Worm (Caenorhabditis elegans): ENCODE results near the gene R02F2.1.

The R02F2.1 gene

ce11 chrIII:5543727-5544345 lies 42.2 kb downstream of the R02F2.1 start, which contains the start of gene D1044.1:
TSS of gene D1044.1 (plus strand) at chrIII:5544295.
- TF ChIP-seq ceh-13 (GFP tag; optimal IDR thresholded peaks at IDR 0.05), result no peak
- TF ChIP-seq ets-7 (tag; optimal IDR thresholded peaks at IDR 0.05), result no peak
- no peak for TF ChIP-seq B0310.2 (tag; optimal IDR thresholded peaks at IDR 0.05)
- TF ChIP-seq hnd-1 (tag; optimal IDR thresholded peaks at IDR 0.05), result no peak
- no peak for TF ChIP-seq F13C5.2 (tag; optimal IDR thresholded peaks at IDR 0.05)
- no peak for TF ChIP-seq ama-1 (optimal IDR thresholded peaks at IDR 0.05)
- no peak for TF ChIP-seq aly-1 (tag; optimal IDR thresholded peaks at IDR 0.05)
- TF ChIP-seq tra-4 (tag; optimal IDR thresholded peaks at IDR 0.05), result no peak
- TF ChIP-seq pes-1 (GFP tag; IDR thresholded peaks at IDR 0.05), result no peak
- no peak for TF ChIP-seq ceh-36 (tag; optimal IDR thresholded peaks at IDR 0.05)
- TF ChIP-seq hmbx-1 (tag; optimal IDR thresholded peaks at IDR 0.05), result no peak
- no peak for TF ChIP-seq sea-1 (GFP tag; conservative IDR thresholded peaks at IDR 0.05)
- TF ChIP-seq tbx-11 (GFP tag; IDR thresholded peaks at IDR 0.05), result no peak
- no peak for TF ChIP-seq scrt-1 (GFP tag; IDR thresholded peaks at IDR 0.05)
- no peak for TF ChIP-seq tbx-37 (GFP tag; conservative IDR thresholded peaks at IDR 0.05)
- TF ChIP-seq flt-1 (GFP tag; IDR thresholded peaks at IDR 0.05), result no peak
- TF ChIP-seq hmg-4 (GFP tag; optimal IDR thresholded peaks at IDR 0.05), result no peak

ce11 chrIII:5546309-5546708 lies 44.6 kb downstream of the R02F2.1 start:
- TF ChIP-seq F13C5.2 (tag; optimal IDR thresholded peaks at IDR 0.05) (no peak), sea-1 (GFP tag; conservative IDR thresholded peaks at IDR 0.05) (no peak), ets-7 (tag; optimal IDR thresholded peaks at IDR 0.05) (no peak), aly-1 (tag; optimal IDR thresholded peaks at IDR 0.05) (no peak), tbx-11 (GFP tag; IDR thresholded peaks at IDR 0.05) (no peak), tra-4 (tag; optimal IDR thresholded peaks at IDR 0.05) (no peak), hmg-4 (GFP tag; optimal IDR thresholded peaks at IDR 0.05) (no peak)

- no peak for TF ChIP-seq scrt-1 (GFP tag; IDR thresholded peaks at IDR 0.05)
- no peak for TF ChIP-seq tbx-37 (GFP tag; conservative IDR thresholded peaks at IDR 0.05)
- no peak for TF ChIP-seq F13C5.2 (tag; optimal IDR thresholded peaks at IDR 0.05)
- no peak for TF ChIP-seq tra-4 (tag; optimal IDR thresholded peaks at IDR 0.05)
- no peak for TF ChIP-seq B0310.2 (tag; optimal IDR thresholded peaks at IDR 0.05)
- TF ChIP-seq ceh-13 (GFP tag; optimal IDR thresholded peaks at IDR 0.05), result no peak
- TF ChIP-seq flt-1 (GFP tag; IDR thresholded peaks at IDR 0.05), result no peak
- TF ChIP-seq pes-1 (GFP tag; IDR thresholded peaks at IDR 0.05), result no peak
- TF ChIP-seq aly-1 (tag; optimal IDR thresholded peaks at IDR 0.05), result no peak
- no peak for TF ChIP-seq hnd-1 (tag; optimal IDR thresholded peaks at IDR 0.05)
- TF ChIP-seq sea-1 (GFP tag; conservative IDR thresholded peaks at IDR 0.05), result no peak
- TF ChIP-seq hmg-4 (GFP tag; optimal IDR thresholded peaks at IDR 0.05), result no peak
- TF ChIP-seq hmbx-1 (tag; optimal IDR thresholded peaks at IDR 0.05), result no peak
- no peak for TF ChIP-seq ceh-36 (tag; optimal IDR thresholded peaks at IDR 0.05)
- TF ChIP-seq ets-7 (tag; optimal IDR thresholded peaks at IDR 0.05), result no peak
- no peak for TF ChIP-seq ama-1 (optimal IDR thresholded peaks at IDR 0.05)
- TF ChIP-seq tbx-11 (GFP tag; IDR thresholded peaks at IDR 0.05), result no peak
These were observed 45.0 kb downstream of the R02F2.1 start, which contains the start of gene F09F7.5 for ce11 chrIII:5546730-5547129. TSS of gene F09F7.5 (plus strand) at chrIII:5546987.

- TF ChIP-seq ama-1 (optimal IDR thresholded peaks at IDR 0.05) (no peak), flt-1 (GFP tag; IDR thresholded peaks at IDR 0.05) (no peak), pes-1 (GFP tag; IDR thresholded peaks at IDR 0.05) (no peak)
These were observed 48.5 kb downstream of the R02F2.1 start for ce11 chrIII:5550193-5550592.

- TF ChIP-seq ets-7 (tag; optimal IDR thresholded peaks at IDR 0.05) (no peak), flt-1 (GFP tag; IDR thresholded peaks at IDR 0.05) (no peak), B0310.2 (tag; optimal IDR thresholded peaks at IDR 0.05) (no peak), tbx-37 (GFP tag; conservative IDR thresholded peaks at IDR 0.05) (no peak), ama-1 (optimal IDR thresholded peaks at IDR 0.05) (no peak), tra-4 (tag; optimal IDR thresholded peaks at IDR 0.05) (no peak), pes-1 (GFP tag; IDR thresholded peaks at IDR 0.05) (no peak), ceh-13 (GFP tag; optimal IDR thresholded peaks at IDR 0.05) (no peak), tbx-11 (GFP tag; IDR thresholded peaks at IDR 0.05) (no peak), hmg-4 (GFP tag; optimal IDR thresholded peaks at IDR 0.05) (no peak), ceh-36 (tag; optimal IDR thresholded peaks at IDR 0.05) (no peak)
These were observed 49.2 kb downstream of the R02F2.1 start for ce11 chrIII:5550844-5551243.

- TF ChIP-seq tra-4 (tag; optimal IDR thresholded peaks at IDR 0.05) (no peak), hnd-1 (tag; optimal IDR thresholded peaks at IDR 0.05) (no peak), tbx-11 (GFP tag; IDR thresholded peaks at IDR 0.05) (no peak), F13C5.2 (tag; optimal IDR thresholded peaks at IDR 0.05) (no peak), flt-1 (GFP tag; IDR thresholded peaks at IDR 0.05) (no peak), hmbx-1 (tag; optimal IDR thresholded peaks at IDR 0.05) (no peak), aly-1 (tag; optimal IDR thresholded peaks at IDR 0.05) (no peak), ceh-36 (tag; optimal IDR thresholded peaks at IDR 0.05) (no peak), ama-1 (optimal IDR thresholded peaks at IDR 0.05) (no peak), tbx-37 (GFP tag; conservative IDR thresholded peaks at IDR 0.05) (no peak), pes-1 (GFP tag; IDR thresholded peaks at IDR 0.05) (no peak)
These were observed 50.5 kb downstream of the R02F2.1 start, which contains the start of gene F09F7.6 for ce11 chrIII:5552072-5552667. TSS of gene F09F7.6 (minus strand) at chrIII:5552135.

ce11 chrIII:5553098-5553497 lies 51.4 kb downstream of the R02F2.1 start:
- no peak for TF ChIP-seq scrt-1 (GFP tag; IDR thresholded peaks at IDR 0.05)

All from whole organism, early embryonic.